Worm (Caenorhabditis elegans): ENCODE data around the gene atg-16.2.

DNA sequence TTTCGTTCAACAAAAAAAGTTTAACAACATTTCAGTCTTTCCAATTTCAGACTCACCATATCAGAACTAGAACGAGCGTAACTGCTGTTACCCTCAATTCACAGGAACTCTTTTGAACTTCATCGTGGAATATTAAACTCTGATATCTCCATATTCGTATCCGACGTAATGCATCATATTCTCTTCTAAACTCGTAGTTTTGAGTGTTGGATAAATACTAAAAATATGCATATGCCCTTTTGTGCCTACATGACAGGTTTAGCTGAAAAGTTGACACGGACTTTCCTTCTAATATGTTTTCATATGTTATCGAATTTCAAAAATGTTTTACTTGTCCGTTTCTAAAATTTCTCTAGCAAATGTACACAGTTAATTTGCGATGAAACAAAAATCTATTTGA is 45.9 kb upstream of the atg-16.2 start, which contains the start of gene twk-49:
- TF ChIP-seq dao-5 (tag; optimal IDR thresholded peaks at IDR 0.05) (no peak), him-1 (tag; optimal IDR thresholded peaks at IDR 0.05) (no peak)
